Worm (Caenorhabditis elegans): ENCODE data around the gene tag-290.

DNA sequence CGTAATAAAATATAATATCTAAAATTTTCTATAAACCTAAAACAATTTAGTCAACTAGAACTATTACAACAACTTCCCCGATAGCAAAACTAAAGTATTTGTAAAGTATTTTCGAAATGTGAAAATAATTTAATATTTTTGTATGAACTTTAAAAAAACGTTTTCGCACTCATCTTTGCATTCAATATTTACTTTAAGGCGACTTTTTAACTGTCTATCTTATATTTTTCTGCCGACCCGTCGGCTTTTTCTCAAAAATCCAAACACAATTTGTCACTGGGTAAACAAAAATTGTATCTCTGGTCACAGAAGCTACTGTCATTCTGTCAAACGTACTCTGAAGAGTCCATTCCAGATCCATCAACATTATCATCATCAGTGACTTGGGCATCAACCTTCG, 7.9 kb upstream of the tag-290 start:
- no peak for TF ChIP-seq lin-39 (tag; optimal IDR thresholded peaks at IDR 0.05)
- no peak for TF ChIP-seq sptf-1 (tag; optimal IDR thresholded peaks at IDR 0.05)
- TF ChIP-seq nhr-76 (tag; optimal IDR thresholded peaks at IDR 0.05), result no peak
- TF ChIP-seq vab-15 (tag; optimal IDR thresholded peaks at IDR 0.05), result no peak
- no peak for TF ChIP-seq rnt-1 (tag; optimal IDR thresholded peaks at IDR 0.05)
- TF ChIP-seq zip-4 (GFP tag; optimal IDR thresholded peaks at IDR 0.05), result no peak
- no peak for TF ChIP-seq aly-2 (tag; optimal IDR thresholded peaks at IDR 0.05)
- no peak for TF ChIP-seq fos-1 (tag; optimal IDR thresholded peaks at IDR 0.05)
- TF ChIP-seq egl-13 (tag; optimal IDR thresholded peaks at IDR 0.05), result no peak
- no peak for TF ChIP-seq ets-5 (GFP tag; IDR thresholded peaks at IDR 0.05)
